Fruit fly (Drosophila melanogaster) whole organism, embryonic: Measurements from ENCODE around the gene CG3104.

Source experiments
- Awh ChIP-seq: fragments of 200-800 bp; sonication (Bioruptor generic); IDR thresholded peaks from 2 replicates; pipeline ENCODE4, ENCODE4 v1.3.6; 2022; ENCODE audit warnings: missing biosample characterization, missing genetic modification characterization
- CG11456 ChIP-seq: fragments of 200-800 bp; sonication (Bioruptor generic); IDR thresholded peaks from 3 replicates; pipeline ENCODE4 v1.3.6; 2022; ENCODE audit warnings: missing biosample characterization, missing genetic modification characterization
- CG11723 ChIP-seq: fragments of 200-800 bp; sonication (Bioruptor generic); optimal IDR thresholded peaks from 2 replicates; lab custom pipeline; 2017; ENCODE audit warnings: missing biosample characterization, mild to moderate bottlenecking, missing genetic modification characterization
- CG1832 ChIP-seq: fragments of 200-800 bp; sonication (Bioruptor generic); optimal IDR thresholded peaks from 2 replicates; lab custom pipeline; 2017; ENCODE audit warnings: missing biosample characterization, mild to moderate bottlenecking, missing genetic modification characterization, inconsistent platforms
- CG18599 ChIP-seq: fragments of 200-800 bp; sonication (Bioruptor generic); optimal IDR thresholded peaks from 3 replicates; lab custom pipeline; 2017; ENCODE audit warnings: missing biosample characterization, missing genetic modification characterization, mild to moderate bottlenecking, moderate library complexity, missing genetic modification reagents
- CG2120 ChIP-seq: fragments of 200-800 bp; sonication (Bioruptor generic); optimal IDR thresholded peaks from 3 replicates; lab custom pipeline; 2016; ENCODE audit warnings: missing biosample characterization, missing genetic modification characterization
- CG2875 ChIP-seq: fragments of 200-800 bp; sonication (Bioruptor generic); optimal IDR thresholded peaks from 2 replicates; lab custom pipeline; 2017; ENCODE audit warnings: missing biosample characterization, mild to moderate bottlenecking, missing genetic modification characterization, missing genetic modification reagents
- CG3281 ChIP-seq: fragments of 200-800 bp; sonication (Bioruptor generic); optimal IDR thresholded peaks from 3 replicates; lab custom pipeline; 2017; ENCODE audit warnings: missing biosample characterization, mild to moderate bottlenecking, missing genetic modification characterization
- CG4707 ChIP-seq: fragments of 200-800 bp; sonication (Bioruptor generic); optimal IDR thresholded peaks from 2 replicates; lab custom pipeline; 2018; ENCODE audit warnings: missing biosample characterization, mild to moderate bottlenecking, missing genetic modification characterization, moderate library complexity
- CG8290 ChIP-seq, 3 experiments: fragments of 200-800 bp; sonication (Bioruptor generic); optimal IDR thresholded peaks; 2 replicates each; lab custom pipeline; 2016 to 2019; ENCODE audit warnings: missing biosample characterization in 3 of 3, missing genetic modification characterization in 3 of 3, mild to moderate bottlenecking in 2 of 3, moderate library complexity in 1 of 3
- CTCF ChIP-seq: fragments of 200-800 bp; sonication (Bioruptor generic); optimal IDR thresholded peaks from 2 replicates; lab custom pipeline; 2017; ENCODE audit warnings: missing biosample characterization, mild to moderate bottlenecking, missing genetic modification characterization, moderate library complexity
- Kr ChIP-seq: fragments of 200-800 bp; sonication (Bioruptor generic); optimal IDR thresholded peaks from 2 replicates; lab custom pipeline; 2017; ENCODE audit warnings: missing biosample characterization, mild to moderate bottlenecking, missing genetic modification characterization
- Max ChIP-seq: fragments of 200-800 bp; sonication (Bioruptor generic); optimal IDR thresholded peaks from 2 replicates; lab custom pipeline; 2016; ENCODE audit warnings: missing biosample characterization, mild to moderate bottlenecking, missing genetic modification characterization
- Usf ChIP-seq: fragments of 200-800 bp; sonication (Bioruptor generic); optimal IDR thresholded peaks from 2 replicates; lab custom pipeline; 2017; ENCODE audit warnings: missing genotype, missing biosample characterization, missing genetic modification characterization
- cato ChIP-seq: fragments of 200-800 bp; sonication (Bioruptor generic); optimal IDR thresholded peaks from 2 replicates; lab custom pipeline; 2016; ENCODE audit warnings: missing biosample characterization, missing genetic modification characterization, borderline replicate concordance
- ftz-f1 ChIP-seq: fragments of 200-800 bp; sonication (Bioruptor generic); optimal IDR thresholded peaks from 2 replicates; lab custom pipeline; 2016; ENCODE audit warnings: missing biosample characterization, missing genetic modification characterization
- hkb ChIP-seq, 2 experiments: fragments of 200-800 bp in 1 of 2; fragments of >200 bp in 1 of 2; sonication (Bioruptor generic) in 1 of 2; IDR thresholded peaks in 1 of 2; optimal IDR thresholded peaks in 1 of 2; 2 replicates each; pipeline versions ENCODE4 v1.3.6 to Lab custom; 2017 to 2022; ENCODE audit warnings: missing biosample characterization in 1 of 2, missing genetic modification characterization in 1 of 2
- odd ChIP-seq: fragments of 200-800 bp; sonication (Bioruptor generic); optimal IDR thresholded peaks from 2 replicates; lab custom pipeline; 2017; ENCODE audit warnings: missing biosample characterization, mild to moderate bottlenecking, missing genetic modification characterization
- psq ChIP-seq: fragments of 200-800 bp; sonication (Bioruptor generic); optimal IDR thresholded peaks from 2 replicates; lab custom pipeline; 2017; ENCODE audit warnings: missing biosample characterization, missing genetic modification characterization
- ranshi ChIP-seq: fragments of 200-800 bp; sonication (Bioruptor generic); IDR thresholded peaks from 2 replicates; pipeline ENCODE4 v1.3.6; 2022; ENCODE audit warnings: missing biosample characterization, missing genetic modification characterization
- stwl ChIP-seq: fragments of 200-800 bp; sonication (Bioruptor generic); optimal IDR thresholded peaks from 3 replicates; lab custom pipeline; 2018; ENCODE audit warnings: missing biosample characterization, mild to moderate bottlenecking, missing genetic modification characterization, moderate library complexity

Gene CG3104

dm6 chr2L:2799909-2800478 is 55.6 kb downstream of the CG3104 start, which contains the start of gene Syt1 (continued):
- TF ChIP-seq Awh (GFP tag; lab: Robert Waterston, UW) (no peak), CG8290 (GFP tag; optimal IDR thresholded peaks at IDR 0.05; lab: Kevin White, UChicago) (no peak), CG8290 (tag; optimal IDR thresholded peaks at IDR 0.05; lab: Kevin White, UChicago) (peak in 1 of 2 experiments; percentile 0), ranshi (GFP tag; lab: Robert Waterston, UW) (no peak), Max (GFP tag; lab: Kevin White, UChicago) (no peak), CG1832 (GFP tag; lab: Kevin White, UChicago) (no peak), CG2875 (no peak), CG2120 (peak; percentile 2), Kr (no peak), hkb (optimal IDR thresholded peaks at IDR 0.05; lab: Kevin White, UChicago) (no peak), hkb (GFP tag; IDR thresholded peaks at IDR 0.05; lab: Robert Waterston, UW) (no peak), cato (GFP tag; lab: Kevin White, UChicago) (no peak), stwl (tag; lab: Kevin White, UChicago) (no peak), CG11723 (GFP tag; lab: Kevin White, UChicago) (no peak), CTCF (GFP tag; lab: Kevin White, UChicago) (no peak), ftz-f1 (GFP tag; lab: Kevin White, UChicago) (no peak), CG18599 (GFP tag; lab: Kevin White, UChicago) (peak; percentile 33), odd (GFP tag; lab: Kevin White, UChicago) (no peak), psq (GFP tag; lab: Kevin White, UChicago) (no peak), CG4707 (no peak), Usf (no peak), CG11456 (0 out of 3 replicates have a peak, but pooled peaks have one; percentile 59), CG3281 (no peak)
